Worm (Caenorhabditis elegans): ENCODE data around the gene M7.7.

M7.7 gene

DNA sequence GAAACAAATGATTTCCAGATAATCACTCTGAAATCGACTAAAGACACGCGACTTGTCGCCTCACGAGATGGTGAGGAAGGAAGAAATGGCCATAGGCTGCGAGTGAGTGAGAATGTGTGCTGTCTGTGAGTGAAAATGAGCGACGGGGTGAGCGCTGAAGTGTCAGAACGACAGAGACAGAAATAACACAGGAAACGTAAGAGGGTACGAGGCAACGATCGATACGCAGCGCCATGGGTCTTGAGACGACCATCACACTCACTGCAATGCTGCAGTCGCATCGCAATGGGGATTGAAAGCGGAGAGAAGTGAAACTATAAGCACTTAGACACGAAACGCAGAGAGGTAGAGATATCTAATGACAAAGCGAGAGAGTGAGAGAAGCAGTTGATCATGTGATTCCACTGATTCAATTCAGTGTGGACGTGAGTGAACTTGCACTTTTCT is 6.8 kb upstream of the M7.7 start (continued):
- TF ChIP-seq ceh-79 (tag; optimal IDR thresholded peaks at IDR 0.05) (peak; percentile 46), snpc-4 (GFP tag; optimal IDR thresholded peaks at IDR 0.05) (no peak), snpc-4 (tag; optimal IDR thresholded peaks at IDR 0.05) (peak; percentile 47 to 73 (median 58)), athp-1 (tag; optimal IDR thresholded peaks at IDR 0.05) (peak; percentile 85), hlh-26 (GFP tag; conservative IDR thresholded peaks at IDR 0.05) (no peak), dpff-1 (tag; optimal IDR thresholded peaks at IDR 0.05) (no peak), T26A5.8 (tag; optimal IDR thresholded peaks at IDR 0.05) (no peak), cebp-1 (GFP tag; IDR thresholded peaks at IDR 0.05) (0 out of 2 replicates have a peak, but pooled peaks have one; percentile 56), cebp-1 (tag; optimal IDR thresholded peaks at IDR 0.05) (peak; percentile 92), sdz-38 (tag; optimal IDR thresholded peaks at IDR 0.05) (no peak), repo-1 (tag; optimal IDR thresholded peaks at IDR 0.05) (peak; percentile 79), Y79H2A.3 (GFP tag; conservative IDR thresholded peaks at IDR 0.05) (no peak; the same call in 1 of the 2 replicates), mcd-1 (GFP tag; IDR thresholded peaks at IDR 0.05) (peak; percentile 82), tbx-9 (tag; optimal IDR thresholded peaks at IDR 0.05; ENCODE audit: borderline replicate concordance) (no peak), nfya-1 (tag; optimal IDR thresholded peaks at IDR 0.05; ENCODE audit: borderline replicate concordance, insufficient read depth) (no peak), K11D2.4 (GFP tag; IDR thresholded peaks at IDR 0.05) (peak; percentile 86; the same call in 1 of the 2 replicates), egrh-3 (GFP tag; IDR thresholded peaks at IDR 0.05) (no peak), ztf-18 (tag; optimal IDR thresholded peaks at IDR 0.05) (peak; percentile 69), efl-1 (GFP tag; optimal IDR thresholded peaks at IDR 0.05) (no peak), lin-26 (GFP tag; IDR thresholded peaks at IDR 0.05) (peak; percentile 69; the same call in 1 of the 2 replicates), akir-1 (GFP tag; optimal IDR thresholded peaks at IDR 0.05) (peak; percentile 51), F52B5.7 (tag; optimal IDR thresholded peaks at IDR 0.05) (peak; percentile 11), F55B11.4 (tag; optimal IDR thresholded peaks at IDR 0.05; ENCODE audit: borderline replicate concordance, insufficient read depth) (no peak), hmg-20 (GFP tag; IDR thresholded peaks at IDR 0.05) (0 out of 2 replicates have a peak, but pooled peaks have one; percentile 16), sptf-2 (GFP tag; optimal IDR thresholded peaks at IDR 0.05) (no peak), snpc-3.4 (tag; optimal IDR thresholded peaks at IDR 0.05) (no peak), him-1 (tag; optimal IDR thresholded peaks at IDR 0.05) (no peak), sea-2 (GFP tag; IDR thresholded peaks at IDR 0.05) (no peak), unc-62 (GFP tag; optimal IDR thresholded peaks at IDR 0.05) (peak; percentile 53), pha-4 (tag; optimal IDR thresholded peaks at IDR 0.05) (no peak), tlf-1 (GFP tag; optimal IDR thresholded peaks at IDR 0.05) (peak; percentile 81), mel-28 (tag; optimal IDR thresholded peaks at IDR 0.05; ENCODE audit: borderline replicate concordance) (peak; percentile 65), lin-54 (GFP tag; optimal IDR thresholded peaks at IDR 0.05) (peak; percentile 57), xnd-1 (tag; optimal IDR thresholded peaks at IDR 0.05) (no peak)

DNA sequence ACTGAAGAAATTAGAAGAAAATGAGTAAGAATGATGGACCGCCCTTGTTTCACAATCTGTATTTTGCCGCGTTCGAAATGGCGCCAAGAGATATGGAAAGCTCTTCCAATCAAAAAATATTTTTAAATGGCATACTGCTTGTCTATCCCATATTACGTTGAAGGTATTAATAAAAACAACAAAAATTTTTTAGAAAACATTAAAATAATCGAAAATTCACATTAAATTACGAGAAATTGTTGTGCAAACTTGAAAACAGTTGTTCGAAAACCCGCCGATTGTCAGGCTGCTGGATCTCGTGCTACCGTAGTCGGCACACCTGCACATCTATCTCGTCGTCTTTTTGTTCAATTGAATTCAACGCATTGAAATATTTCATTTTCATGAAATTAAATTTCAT is 6.0 kb upstream of the M7.7 start, which contains the start of gene klc-1:
Gene klc-1, plus strand, starts transcription at position 127 of the 400 bp plus-strand sequence.
- TF ChIP-seq dpl-1 (GFP tag; optimal IDR thresholded peaks at IDR 0.05) (peak; percentile 62), madf-3 (GFP tag; IDR thresholded peaks at IDR 0.05) (0 out of 2 replicates have a peak, but pooled peaks have one; percentile 45), efl-1 (GFP tag; optimal IDR thresholded peaks at IDR 0.05) (peak; percentile 93), hsf-1 (GFP tag; IDR thresholded peaks at IDR 0.05) (peak; percentile 75; the same call in 1 of the 2 replicates), lin-26 (GFP tag; IDR thresholded peaks at IDR 0.05) (no peak), F33H1.4 (GFP tag; IDR thresholded peaks at IDR 0.05) (peak; percentile 69), hmg-20 (GFP tag; IDR thresholded peaks at IDR 0.05) (no peak), B0019.2 (GFP tag; conservative IDR thresholded peaks at IDR 0.05) (0 out of 2 replicates have a peak, but pooled peaks have one; percentile 5), ekl-4 (GFP tag; IDR thresholded peaks at IDR 0.05) (0 out of 2 replicates have a peak, but pooled peaks have one; percentile 15), ama-1 (optimal IDR thresholded peaks at IDR 0.05) (no peak), ama-1 (GFP tag; optimal IDR thresholded peaks at IDR 0.05) (no peak), lsl-1 (GFP tag; optimal IDR thresholded peaks at IDR 0.05) (peak; percentile 80), Y53F4B.3 (GFP tag; IDR thresholded peaks at IDR 0.05) (0 out of 2 replicates have a peak, but pooled peaks have one; percentile 6), K12H6.12 (tag; optimal IDR thresholded peaks at IDR 0.05) (no peak), lin-54 (GFP tag; optimal IDR thresholded peaks at IDR 0.05) (peak; percentile 27), dpff-1 (tag; optimal IDR thresholded peaks at IDR 0.05) (no peak), hlh-12 (tag; optimal IDR thresholded peaks at IDR 0.05) (no peak), madf-8 (GFP tag; conservative IDR thresholded peaks at IDR 0.05) (peak; percentile 81), akir-1 (GFP tag; optimal IDR thresholded peaks at IDR 0.05) (no peak), snpc-4 (GFP tag; optimal IDR thresholded peaks at IDR 0.05) (no peak), snpc-4 (tag; optimal IDR thresholded peaks at IDR 0.05) (peak in 1 of 4 experiments; percentile 57), pbrm-1 (GFP tag; IDR thresholded peaks at IDR 0.05) (peak; percentile 21; the same call in 1 of the 2 replicates)

All from whole organism, young adult.